Worm (Caenorhabditis elegans): ENCODE measurements around the gene jip-1.

DNA sequence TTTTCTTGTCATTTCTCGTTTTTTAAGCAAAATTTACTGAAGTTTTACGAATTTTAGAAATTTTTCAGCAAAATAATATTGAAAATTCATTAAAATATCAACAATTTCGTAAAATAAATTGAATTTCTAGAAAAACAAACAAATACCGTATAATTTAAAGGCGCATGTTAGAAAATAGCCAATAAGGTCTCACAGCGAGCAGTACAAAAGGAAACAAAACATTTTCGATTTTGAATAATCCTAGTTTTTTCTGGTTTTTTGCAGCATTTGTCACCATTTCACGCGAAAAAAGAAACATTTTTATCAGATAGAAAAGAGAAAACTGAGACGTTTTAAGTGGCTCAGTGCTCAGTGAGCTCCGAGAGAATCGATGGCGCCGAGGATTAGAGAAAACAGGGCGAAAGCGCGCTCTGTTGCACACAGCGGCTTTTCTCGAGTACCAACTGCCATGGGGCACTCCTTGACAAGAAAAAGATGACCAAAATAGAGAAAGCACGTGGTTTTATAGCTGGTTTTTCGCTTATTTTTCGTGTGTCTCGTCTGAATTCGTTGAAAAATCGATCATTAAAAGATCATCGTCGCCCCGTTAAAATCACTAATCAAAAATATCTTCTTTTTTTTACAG, 16.8 kb upstream of the jip-1 start, which contains the start of the genes alh-6 and fcho-1:
- TF ChIP-seq ceh-36 (tag; optimal IDR thresholded peaks at IDR 0.05), result no peak
- no peak for TF ChIP-seq sea-1 (GFP tag; conservative IDR thresholded peaks at IDR 0.05)
- no peak for TF ChIP-seq hnd-1 (tag; optimal IDR thresholded peaks at IDR 0.05)
- no peak for TF ChIP-seq B0310.2 (tag; optimal IDR thresholded peaks at IDR 0.05)
- no peak for TF ChIP-seq ets-7 (tag; optimal IDR thresholded peaks at IDR 0.05)
- TF ChIP-seq hmg-4 (GFP tag; optimal IDR thresholded peaks at IDR 0.05), result no peak
- TF ChIP-seq flt-1 (GFP tag; IDR thresholded peaks at IDR 0.05), result no peak
- TF ChIP-seq tbx-11 (GFP tag; IDR thresholded peaks at IDR 0.05), result no peak
- no peak for TF ChIP-seq ama-1 (optimal IDR thresholded peaks at IDR 0.05)

All from whole organism, early embryonic.